Fruit fly (Drosophila melanogaster) whole organism, embryonic: ENCODE results near the gene grim.

Experiments used
- CG6854 ChIP-seq: fragments of 200-800 bp; sonication (Bioruptor generic); optimal IDR thresholded peaks from 3 replicates; lab custom pipeline; 2017; ENCODE audit warnings: missing biosample characterization, mild to moderate bottlenecking, missing genetic modification characterization
- Dll ChIP-seq: fragments of 200-800 bp; sonication (Bioruptor generic); IDR thresholded peaks from 4 replicates; pipeline ENCODE4 v1.3.6; 2022; ENCODE audit warnings: missing biosample characterization, missing genetic modification characterization; ENCODE audit not compliant: partially characterized antibody
- Lhr ChIP-seq: fragments of 200-800 bp; sonication (Bioruptor generic); optimal IDR thresholded peaks from 3 replicates; lab custom pipeline; 2017; ENCODE audit warnings: mild to moderate bottlenecking, missing biosample characterization, missing genetic modification reagents, missing genetic modification characterization
- Lpt ChIP-seq: fragments of >200 bp; optimal IDR thresholded peaks from 2 replicates; lab custom pipeline; 2018; ENCODE audit warnings: missing biosample characterization, missing genetic modification characterization
- MESR4 ChIP-seq: fragments of 200-800 bp; sonication (Bioruptor generic); optimal IDR thresholded peaks from 2 replicates; lab custom pipeline; 2018; ENCODE audit warnings: missing biosample characterization, mild to moderate bottlenecking, missing genetic modification characterization, moderate library complexity
- chinmo ChIP-seq: fragments of 200-800 bp; sonication (Bioruptor generic); IDR thresholded peaks from 4 replicates; pipeline ENCODE4 v1.3.6; 2022; ENCODE audit warnings: missing biosample characterization, missing genetic modification characterization; ENCODE audit not compliant: partially characterized antibody
- lbe ChIP-seq: fragments of 200-800 bp; sonication (Bioruptor generic); optimal IDR thresholded peaks from 2 replicates; lab custom pipeline; 2016; ENCODE audit warnings: missing biosample characterization, mild to moderate bottlenecking, missing genetic modification characterization
- psq ChIP-seq: fragments of 200-800 bp; sonication (Bioruptor generic); optimal IDR thresholded peaks from 2 replicates; lab custom pipeline; 2017; ENCODE audit warnings: missing biosample characterization, missing genetic modification characterization

DNA sequence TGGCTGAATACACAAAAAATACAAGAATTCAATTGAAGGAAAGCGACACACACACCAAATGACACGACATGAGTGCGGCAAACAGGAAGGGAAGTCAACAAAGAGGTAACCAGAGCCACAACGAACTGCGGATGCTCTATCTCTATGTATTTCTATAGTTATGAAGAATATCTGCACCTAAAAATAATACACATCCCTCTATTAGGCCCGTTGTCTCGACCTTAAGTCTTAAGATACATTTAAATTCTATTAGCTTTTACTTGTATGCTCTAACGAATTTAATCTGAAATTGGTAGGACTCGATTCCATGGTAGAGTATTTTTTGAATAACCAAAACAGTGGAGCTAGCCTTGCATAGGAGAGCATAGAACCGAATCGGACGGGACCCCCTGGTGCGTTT lies 23.0 kb downstream of the grim start:
- TF ChIP-seq MESR4 (GFP tag; lab: Kevin White, UChicago) (peak; percentile 37), Lpt (GFP tag; lab: Kevin White, UChicago) (no peak), CG6854 (GFP tag; lab: Kevin White, UChicago) (no peak), Lhr (peak; percentile 81), lbe (GFP tag; lab: Kevin White, UChicago) (no peak), psq (peak; percentile 70), Dll (GFP tag; lab: Robert Waterston, UW) (no peak), chinmo (no peak)
